Fruit fly (Drosophila melanogaster) whole organism, embryonic: ENCODE measurements around the gene amrt.

Source experiments
- Abd-B ChIP-seq: fragments of 200-800 bp; sonication (Bioruptor generic); optimal IDR thresholded peaks from 2 replicates; lab custom pipeline; 2018; ENCODE audit warnings: missing biosample characterization, mild to moderate bottlenecking, missing genetic modification characterization, moderate library complexity
- Ada2b ChIP-seq: fragments of 200-800 bp; sonication (Bioruptor generic); IDR thresholded peaks from 2 replicates; pipeline ENCODE4 v1.3.6; 2022; ENCODE audit warnings: missing biosample characterization, missing genetic modification characterization
- CG10267 ChIP-seq: fragments of 200-800 bp; sonication (Bioruptor generic); optimal IDR thresholded peaks from 2 replicates; lab custom pipeline; 2018; ENCODE audit warnings: missing biosample characterization, mild to moderate bottlenecking, missing genetic modification characterization, moderate library complexity
- CG10274 ChIP-seq: fragments of 200-800 bp; sonication (Bioruptor generic); optimal IDR thresholded peaks from 3 replicates; lab custom pipeline; 2017; ENCODE audit warnings: missing biosample characterization, mild to moderate bottlenecking, missing genetic modification characterization
- CG12155 ChIP-seq: fragments of 200-800 bp; sonication (Bioruptor generic); optimal IDR thresholded peaks from 3 replicates; lab custom pipeline; 2016; ENCODE audit warnings: missing biosample characterization, missing genetic modification characterization
- CG12236 ChIP-seq: fragments of 200-800 bp; sonication (Bioruptor generic); optimal IDR thresholded peaks from 2 replicates; lab custom pipeline; 2016; ENCODE audit warnings: missing biosample characterization, missing genetic modification characterization
- CG12769 ChIP-seq: fragments of 200-800 bp; sonication (Bioruptor generic); optimal IDR thresholded peaks from 2 replicates; lab custom pipeline; 2019; ENCODE audit warnings: missing biosample characterization, mild to moderate bottlenecking, missing genetic modification characterization, moderate library complexity
- CG14667 ChIP-seq: fragments of 200-800 bp; sonication (Bioruptor generic); IDR thresholded peaks from 2 replicates; pipeline ENCODE4 v1.3.6; 2022; ENCODE audit warnings: missing biosample characterization, missing genetic modification characterization
- CG1647 ChIP-seq: fragments of 200-800 bp; sonication (Bioruptor generic); optimal IDR thresholded peaks from 3 replicates; lab custom pipeline; 2016; ENCODE audit warnings: missing biosample characterization, missing genetic modification characterization
- CG17802 ChIP-seq: fragments of 200-800 bp; sonication (Bioruptor generic); optimal IDR thresholded peaks from 2 replicates; lab custom pipeline; 2018; ENCODE audit warnings: missing biosample characterization, mild to moderate bottlenecking, missing genetic modification characterization, moderate library complexity
- CG32532 ChIP-seq: fragments of 200-800 bp; sonication (Bioruptor generic); IDR thresholded peaks from 2 replicates; pipeline ENCODE4 v1.3.6; 2022; ENCODE audit warnings: missing biosample characterization, missing genetic modification characterization
- CG34422 ChIP-seq: fragments of 200-800 bp; sonication (Bioruptor generic); IDR thresholded peaks from 3 replicates; pipeline ENCODE4 v1.3.6; 2022; ENCODE audit warnings: missing biosample characterization, missing genetic modification characterization
- CG4328 ChIP-seq: fragments of 200-800 bp; sonication (Bioruptor generic); optimal IDR thresholded peaks from 3 replicates; lab custom pipeline; 2017; ENCODE audit warnings: missing biosample characterization, missing genetic modification reagents, missing genetic modification characterization
- CG43689 ChIP-seq: fragments of 200-800 bp; sonication (Bioruptor generic); IDR thresholded peaks from 2 replicates; pipeline ENCODE4 v1.3.6; 2022; ENCODE audit warnings: missing biosample characterization, missing genetic modification characterization
- CG4820 ChIP-seq: fragments of 200-800 bp; sonication (Bioruptor generic); optimal IDR thresholded peaks from 3 replicates; lab custom pipeline; 2016; ENCODE audit warnings: missing biosample characterization, missing genetic modification characterization
- CG8290 ChIP-seq, 3 experiments: fragments of 200-800 bp; sonication (Bioruptor generic); optimal IDR thresholded peaks; 2 replicates each; lab custom pipeline; 2016 to 2019; ENCODE audit warnings: missing biosample characterization in 3 of 3, missing genetic modification characterization in 3 of 3, mild to moderate bottlenecking in 2 of 3, moderate library complexity in 1 of 3
- Camta ChIP-seq: fragments of 200-800 bp; sonication (Bioruptor generic); optimal IDR thresholded peaks from 2 replicates; lab custom pipeline; 2016; ENCODE audit warnings: missing biosample characterization, missing genetic modification characterization
- Dad ChIP-seq: fragments of 200-800 bp; sonication (Bioruptor generic); optimal IDR thresholded peaks from 3 replicates; lab custom pipeline; 2016; ENCODE audit warnings: missing biosample characterization, missing genetic modification characterization
- Dp ChIP-seq: fragments of 200-800 bp; sonication (Bioruptor generic); optimal IDR thresholded peaks from 2 replicates; lab custom pipeline; 2018; ENCODE audit warnings: missing biosample characterization, mild to moderate bottlenecking, missing genetic modification characterization, moderate library complexity
- Fer2 ChIP-seq: fragments of 200-800 bp; sonication (Bioruptor generic); optimal IDR thresholded peaks from 2 replicates; lab custom pipeline; 2018; ENCODE audit warnings: missing biosample characterization, mild to moderate bottlenecking, missing genetic modification characterization, moderate library complexity
- H15 ChIP-seq: fragments of 200-800 bp; sonication (Bioruptor generic); IDR thresholded peaks from 3 replicates; pipeline ENCODE4 v1.3.6; 2022; ENCODE audit warnings: missing biosample characterization, missing genetic modification characterization
- HHEX ChIP-seq: fragments of 200-800 bp; sonication (Bioruptor generic); optimal IDR thresholded peaks from 3 replicates; lab custom pipeline; 2017; ENCODE audit warnings: missing biosample characterization, mild to moderate bottlenecking, missing genetic modification characterization, missing genetic modification reagents
- Kr ChIP-seq: fragments of 200-800 bp; sonication (Bioruptor generic); optimal IDR thresholded peaks from 2 replicates; lab custom pipeline; 2017; ENCODE audit warnings: missing biosample characterization, mild to moderate bottlenecking, missing genetic modification characterization
- Meics ChIP-seq: fragments of 200-800 bp; sonication (Bioruptor generic); optimal IDR thresholded peaks from 2 replicates; lab custom pipeline; 2017; ENCODE audit warnings: missing biosample characterization, mild to moderate bottlenecking, missing genetic modification characterization
- NC2β ChIP-seq: fragments of 200-800 bp; sonication (Bioruptor generic); optimal IDR thresholded peaks from 2 replicates; lab custom pipeline; 2016; ENCODE audit warnings: missing biosample characterization, missing genetic modification characterization
- NfI ChIP-seq: fragments of 200-800 bp; sonication (Bioruptor generic); optimal IDR thresholded peaks from 3 replicates; lab custom pipeline; 2018; ENCODE audit warnings: missing biosample characterization, mild to moderate bottlenecking, missing genetic modification characterization, moderate library complexity
- Taf1 ChIP-seq: fragments of 200-800 bp; sonication (Bioruptor generic); IDR thresholded peaks from 2 replicates; pipeline ENCODE4 v1.3.6; 2022; ENCODE audit warnings: missing biosample characterization, missing genetic modification characterization
- az2 ChIP-seq: fragments of 200-800 bp; sonication (Bioruptor generic); optimal IDR thresholded peaks from 3 replicates; lab custom pipeline; 2016; ENCODE audit warnings: missing biosample characterization, missing genetic modification characterization
- bsh ChIP-seq, 2 experiments: fragments of 200-800 bp; sonication (Bioruptor generic); optimal IDR thresholded peaks; 2 replicates each; lab custom pipeline; 2017 to 2018; ENCODE audit warnings: mild to moderate bottlenecking in 2 of 2, missing biosample characterization in 2 of 2, missing genetic modification characterization in 2 of 2, moderate library complexity in 1 of 2
- cg ChIP-seq: fragments of 200-800 bp; sonication (Bioruptor generic); optimal IDR thresholded peaks from 3 replicates; lab custom pipeline; 2019; ENCODE audit warnings: missing biosample characterization, mild to moderate bottlenecking, missing genetic modification characterization, moderate library complexity
- chm ChIP-seq: fragments of 200-800 bp; sonication (Bioruptor generic); IDR thresholded peaks from 2 replicates; pipeline ENCODE4 v1.3.6; 2022; ENCODE audit warnings: missing biosample characterization, missing genetic modification characterization
- ci ChIP-seq: fragments of 200-800 bp; sonication (Bioruptor generic); IDR thresholded peaks from 3 replicates; pipeline ENCODE4 v1.3.6; 2022; ENCODE audit warnings: missing biosample characterization, missing genetic modification characterization
- dimm ChIP-seq: fragments of 200-800 bp; sonication (Bioruptor generic); IDR thresholded peaks from 2 replicates; pipeline ENCODE4 v1.3.6; 2022; ENCODE audit warnings: missing biosample characterization, missing genetic modification characterization
- fu2 ChIP-seq: fragments of 200-800 bp; sonication (Bioruptor generic); optimal IDR thresholded peaks from 2 replicates; lab custom pipeline; 2016; ENCODE audit warnings: missing biosample characterization, missing genetic modification characterization
- gcm2 ChIP-seq: fragments of 200-800 bp; sonication (Bioruptor generic); optimal IDR thresholded peaks from 2 replicates; lab custom pipeline; 2016; ENCODE audit warnings: missing biosample characterization, missing genetic modification characterization
- h ChIP-seq: fragments of >200 bp; optimal IDR thresholded peaks from 2 replicates; lab custom pipeline; 2017
- lilli ChIP-seq: fragments of 200-800 bp; sonication (Bioruptor generic); optimal IDR thresholded peaks from 3 replicates; lab custom pipeline; 2016; ENCODE audit warnings: missing biosample characterization, missing genetic modification characterization
- lov ChIP-seq, 2 experiments: fragments of 200-800 bp in 1 of 2; fragments of >200 bp in 1 of 2; sonication (Bioruptor generic) in 1 of 2; IDR thresholded peaks in 1 of 2; optimal IDR thresholded peaks in 1 of 2; 2 replicates in 1 of 2; 3 replicates in 1 of 2; pipeline versions ENCODE4 v1.3.6 to Lab custom; 2017 to 2022; ENCODE audit warnings: missing biosample characterization in 1 of 2, missing genetic modification characterization in 1 of 2
- odd ChIP-seq: fragments of 200-800 bp; sonication (Bioruptor generic); optimal IDR thresholded peaks from 2 replicates; lab custom pipeline; 2017; ENCODE audit warnings: missing biosample characterization, mild to moderate bottlenecking, missing genetic modification characterization
- pb ChIP-seq: fragments of 200-800 bp; sonication (Bioruptor generic); optimal IDR thresholded peaks from 3 replicates; lab custom pipeline; 2016; ENCODE audit warnings: missing biosample characterization, missing genetic modification characterization
- pros ChIP-seq: fragments of 200-800 bp; sonication (Bioruptor generic); optimal IDR thresholded peaks from 3 replicates; lab custom pipeline; 2019; ENCODE audit warnings: missing biosample characterization, mild to moderate bottlenecking, missing genetic modification characterization, moderate library complexity
- repo ChIP-seq: fragments of 200-800 bp; sonication (Bioruptor generic); optimal IDR thresholded peaks from 2 replicates; lab custom pipeline; 2016; ENCODE audit warnings: missing biosample characterization, missing genetic modification characterization
- run ChIP-seq: fragments of 200-800 bp; sonication (Bioruptor generic); optimal IDR thresholded peaks from 3 replicates; lab custom pipeline; 2018; ENCODE audit warnings: missing biosample characterization, mild to moderate bottlenecking, missing genetic modification characterization
- sim ChIP-seq: fragments of 200-800 bp; sonication (Bioruptor generic); IDR thresholded peaks from 2 replicates; pipeline ENCODE4 v1.3.6; 2022; ENCODE audit warnings: missing biosample characterization, missing genetic modification characterization
- sug ChIP-seq: fragments of 200-800 bp; optimal IDR thresholded peaks from 2 replicates; lab custom pipeline; 2019; ENCODE audit warnings: missing biosample characterization, mild to moderate bottlenecking, missing genetic modification characterization, moderate library complexity
- tin ChIP-seq: fragments of 200-800 bp; sonication (Bioruptor generic); optimal IDR thresholded peaks from 3 replicates; lab custom pipeline; 2016; ENCODE audit warnings: missing biosample characterization, missing genetic modification characterization
- tll ChIP-seq, 2 experiments: fragments of 200-800 bp in 1 of 2; fragments of >200 bp in 1 of 2; sonication (Bioruptor generic) in 1 of 2; optimal IDR thresholded peaks; 2 replicates each; lab custom pipeline; 2017 to 2019; ENCODE audit warnings: missing biosample characterization in 2 of 2, missing genetic modification characterization in 2 of 2, mild to moderate bottlenecking in 1 of 2, moderate library complexity in 1 of 2
- vfl ChIP-seq: fragments of 200-800 bp; sonication (Bioruptor generic); optimal IDR thresholded peaks from 2 replicates; lab custom pipeline; 2016; ENCODE audit warnings: missing biosample characterization, missing genetic modification characterization
- vnd ChIP-seq: fragments of 200-800 bp; sonication (Bioruptor generic); IDR thresholded peaks from 3 replicates; pipeline ENCODE4 v1.3.6; 2022; ENCODE audit warnings: missing biosample characterization, missing genetic modification characterization; ENCODE audit not compliant: partially characterized antibody
- wek ChIP-seq: fragments of 200-800 bp; sonication (Bioruptor generic); optimal IDR thresholded peaks from 3 replicates; lab custom pipeline; 2018; ENCODE audit warnings: missing biosample characterization, mild to moderate bottlenecking, missing genetic modification characterization, moderate library complexity

amrt gene

DNA sequence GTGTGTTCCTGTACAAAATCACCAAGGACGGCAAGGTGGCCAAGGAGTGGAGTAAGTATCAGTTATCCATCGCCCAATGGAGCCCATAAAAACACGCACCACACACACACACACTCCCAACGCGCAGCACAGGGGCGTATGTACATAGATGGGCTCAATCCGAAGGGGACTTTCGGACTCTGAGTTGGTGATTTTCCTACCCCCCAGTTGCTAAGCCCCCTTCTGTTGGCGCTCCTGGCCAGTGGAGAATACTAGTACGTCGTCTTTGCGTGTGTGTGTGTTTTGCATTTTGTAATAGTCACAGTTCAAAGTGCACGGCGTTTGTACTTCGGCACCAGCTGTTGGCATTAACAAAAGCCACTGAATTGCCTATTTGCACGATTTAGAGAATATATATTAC lies 42.2 kb upstream of the amrt start (continued):
- TF ChIP-seq cg (GFP tag; lab: Kevin White, UChicago) (peak; percentile 79), Camta (GFP tag; lab: Kevin White, UChicago) (peak; percentile 39), ci (peak; percentile 89), H15 (GFP tag; lab: Robert Waterston, UW) (peak; percentile 83), pros (GFP tag; lab: Kevin White, UChicago) (no peak), Dad (peak; percentile 41), CG4328 (GFP tag; lab: Kevin White, UChicago) (peak; percentile 77), Kr (GFP tag; lab: Kevin White, UChicago) (no peak), CG10274 (GFP tag; lab: Kevin White, UChicago) (peak; percentile 49), CG12236 (peak; percentile 49), CG12155 (peak; percentile 77), Dp (no peak), CG34422 (GFP tag; lab: Robert Waterston, UW) (peak; percentile 75), CG4820 (GFP tag; lab: Kevin White, UChicago) (peak; percentile 55), CG14667 (peak; percentile 79), CG8290 (GFP tag; optimal IDR thresholded peaks at IDR 0.05; lab: Kevin White, UChicago) (no peak), CG8290 (tag; optimal IDR thresholded peaks at IDR 0.05; lab: Kevin White, UChicago) (peak in 1 of 2 experiments; percentile 98), dimm (GFP tag; lab: Robert Waterston, UW) (no peak; the same call in 1 of the 2 replicates), h (lab: Kevin White, UChicago) (no peak), lov (optimal IDR thresholded peaks at IDR 0.05; lab: Kevin White, UChicago) (no peak), lov (GFP tag; IDR thresholded peaks at IDR 0.05; lab: Robert Waterston, UW) (peak; percentile 82), CG1647 (peak; percentile 70), CG32532 (GFP tag; lab: Robert Waterston, UW) (peak; percentile 91), repo (GFP tag; lab: Kevin White, UChicago) (peak; percentile 69), chm (peak; percentile 81), CG17802 (tag; lab: Kevin White, UChicago) (no peak), az2 (peak; percentile 82), vnd (no peak), tll (GFP tag; optimal IDR thresholded peaks at IDR 0.05; lab: Kevin White, UChicago) (no peak), odd (GFP tag; lab: Kevin White, UChicago) (peak; percentile 70), Fer2 (peak; percentile 67), HHEX (peak; percentile 80), vfl (peak; percentile 37), run (tag; lab: Kevin White, UChicago) (no peak), NC2β (GFP tag; lab: Kevin White, UChicago) (no peak), CG12769 (peak; percentile 92), fu2 (peak; percentile 66), sim (no peak), Meics (peak; percentile 86), bsh (GFP tag; optimal IDR thresholded peaks at IDR 0.05; lab: Kevin White, UChicago) (peak; percentile 75 to 83), gcm2 (GFP tag; lab: Kevin White, UChicago) (peak; percentile 71), lilli (GFP tag; lab: Kevin White, UChicago) (peak; percentile 82), sug (peak; percentile 75), Taf1 (GFP tag; lab: Robert Waterston, UW) (peak; percentile 57; the same call in 1 of the 2 replicates), wek (GFP tag; lab: Kevin White, UChicago) (peak; percentile 35), CG10267 (tag; lab: Kevin White, UChicago) (peak; percentile 48), Abd-B (peak; percentile 22), Ada2b (GFP tag; lab: Robert Waterston, UW) (peak; percentile 85), CG43689 (GFP tag; lab: Robert Waterston, UW) (peak; percentile 36; the same call in 1 of the 2 replicates), NfI (GFP tag; lab: Kevin White, UChicago) (peak; percentile 84), tin (GFP tag; lab: Kevin White, UChicago) (peak; percentile 85), pb (GFP tag; lab: Kevin White, UChicago) (no peak)
